Fruit fly (Drosophila melanogaster) whole organism, embryonic: ENCODE results near the gene Cyp4d1.
A peak's percentile ranks its signal among the peaks of the same experiment; 100 is the strongest.

Experiments
- Ada2b ChIP-seq: fragments of 200-800 bp; sonication (Bioruptor generic); IDR thresholded peaks from 2 replicates; pipeline ENCODE4 v1.3.6; 2022; ENCODE audit warnings: missing biosample characterization, missing genetic modification characterization
- Adf1 ChIP-seq: fragments of 200-800 bp; sonication (Bioruptor generic); IDR thresholded peaks from 2 replicates; pipeline ENCODE4 v1.3.6; 2022; ENCODE audit warnings: missing biosample characterization, missing genetic modification characterization
- Atf3 ChIP-seq: fragments of 200-800 bp; sonication (Bioruptor generic); optimal IDR thresholded peaks from 3 replicates; lab custom pipeline; 2016; ENCODE audit warnings: missing biosample characterization, missing genetic modification characterization
- CG10543 ChIP-seq: fragments of 200-800 bp; sonication (Bioruptor generic); optimal IDR thresholded peaks from 3 replicates; lab custom pipeline; 2017; ENCODE audit warnings: missing biosample characterization, mild to moderate bottlenecking, missing genetic modification characterization, moderate library complexity
- CG11504 ChIP-seq: fragments of 200-800 bp; sonication (Bioruptor generic); optimal IDR thresholded peaks from 3 replicates; lab custom pipeline; 2019; ENCODE audit warnings: missing biosample characterization, mild to moderate bottlenecking, missing genetic modification characterization, moderate library complexity
- CG14965 ChIP-seq: fragments of 200-800 bp; sonication (Bioruptor generic); optimal IDR thresholded peaks from 2 replicates; lab custom pipeline; 2016; ENCODE audit warnings: missing biosample characterization, missing genetic modification characterization, borderline replicate concordance
- CG17359 ChIP-seq: fragments of 200-800 bp; sonication (Bioruptor generic); optimal IDR thresholded peaks from 3 replicates; lab custom pipeline; 2018; ENCODE audit warnings: missing biosample characterization, mild to moderate bottlenecking, missing genetic modification characterization, moderate library complexity
- CG18011 ChIP-seq: fragments of 200-800 bp; sonication (Bioruptor generic); optimal IDR thresholded peaks from 2 replicates; lab custom pipeline; 2017; ENCODE audit warnings: missing biosample characterization, missing genetic modification characterization, mild to moderate bottlenecking, moderate library complexity, missing genotype
- CG31365 ChIP-seq: fragments of 200-800 bp; sonication (Bioruptor generic); optimal IDR thresholded peaks from 2 replicates; lab custom pipeline; 2018; ENCODE audit warnings: missing biosample characterization, mild to moderate bottlenecking, missing genetic modification characterization
- CG6689 ChIP-seq: fragments of 200-800 bp; sonication (Bioruptor generic); IDR thresholded peaks from 2 replicates; pipeline ENCODE4 v1.3.6; 2022; ENCODE audit warnings: missing biosample characterization, missing genetic modification characterization
- CG6813 ChIP-seq: fragments of 200-800 bp; sonication (Bioruptor generic); optimal IDR thresholded peaks from 2 replicates; lab custom pipeline; 2017; ENCODE audit warnings: missing biosample characterization, missing genetic modification characterization, mild to moderate bottlenecking, moderate library complexity, missing genetic modification reagents
- CG8359 ChIP-seq: fragments of 200-800 bp; sonication (Bioruptor generic); optimal IDR thresholded peaks from 2 replicates; lab custom pipeline; 2017; ENCODE audit warnings: missing biosample characterization, mild to moderate bottlenecking, missing genetic modification characterization, borderline replicate concordance
- CG8478 ChIP-seq: fragments of >200 bp; optimal IDR thresholded peaks from 2 replicates; lab custom pipeline; 2018
- CG8944 ChIP-seq: fragments of 200-800 bp; sonication (Bioruptor generic); optimal IDR thresholded peaks from 3 replicates; lab custom pipeline; 2016; ENCODE audit warnings: missing biosample characterization, missing genetic modification characterization
- CG9215 ChIP-seq: fragments of 200-800 bp; sonication (Bioruptor generic); IDR thresholded peaks from 2 replicates; pipeline ENCODE4 v1.3.6; 2022; ENCODE audit warnings: missing biosample characterization, missing genetic modification characterization
- Dref ChIP-seq: fragments of 200-800 bp; sonication (Bioruptor generic); IDR thresholded peaks from 2 replicates; pipeline ENCODE4 v1.3.6; 2022; ENCODE audit warnings: missing biosample characterization, missing genetic modification characterization
- Drgx ChIP-seq: fragments of 200-800 bp; sonication (Bioruptor generic); IDR thresholded peaks from 2 replicates; pipeline ENCODE4 v1.3.6; 2022; ENCODE audit warnings: missing biosample characterization, missing genetic modification characterization
- Eip74EF ChIP-seq, 2 experiments: fragments of 200-800 bp in 1 of 2; fragments of >200 bp in 1 of 2; sonication (Bioruptor generic) in 1 of 2; optimal IDR thresholded peaks; 2 replicates each; lab custom pipeline; 2017 to 2019; ENCODE audit warnings: missing biosample characterization in 2 of 2, missing genetic modification characterization in 2 of 2, mild to moderate bottlenecking in 1 of 2, moderate library complexity in 1 of 2
- Gug ChIP-seq: fragments of 200-800 bp; sonication (Bioruptor generic); IDR thresholded peaks from 4 replicates; pipeline ENCODE4 v1.3.6; 2022; ENCODE audit warnings: missing biosample characterization, missing genetic modification characterization
- Hsf ChIP-seq: fragments of 200-800 bp; sonication (Bioruptor generic); optimal IDR thresholded peaks from 3 replicates; lab custom pipeline; 2016; ENCODE audit warnings: missing biosample characterization, missing genetic modification characterization
- Max ChIP-seq: fragments of 200-800 bp; sonication (Bioruptor generic); optimal IDR thresholded peaks from 2 replicates; lab custom pipeline; 2016; ENCODE audit warnings: missing biosample characterization, mild to moderate bottlenecking, missing genetic modification characterization
- Ptx1 ChIP-seq: fragments of 200-800 bp; sonication (Bioruptor generic); IDR thresholded peaks from 2 replicates; pipeline ENCODE4 v1.3.6; 2022; ENCODE audit warnings: missing biosample characterization, missing genetic modification characterization
- Sox102F ChIP-seq: fragments of 200-800 bp; sonication (Bioruptor generic); optimal IDR thresholded peaks from 2 replicates; lab custom pipeline; 2018; ENCODE audit warnings: missing biosample characterization, mild to moderate bottlenecking, missing genetic modification characterization, moderate library complexity
- ac ChIP-seq: fragments of 200-800 bp; sonication (Bioruptor generic); optimal IDR thresholded peaks from 3 replicates; lab custom pipeline; 2017; ENCODE audit warnings: missing biosample characterization, mild to moderate bottlenecking, missing genetic modification characterization
- ap ChIP-seq: fragments of 200-800 bp; sonication (Bioruptor generic); IDR thresholded peaks from 2 replicates; pipeline ENCODE4 v1.3.6; 2022; ENCODE audit warnings: missing biosample characterization, missing genetic modification characterization
- ara ChIP-seq: fragments of 200-800 bp; sonication (Bioruptor generic); IDR thresholded peaks from 2 replicates; pipeline ENCODE4 v1.3.6; 2022; ENCODE audit warnings: missing biosample characterization, missing genetic modification characterization
- chinmo ChIP-seq: fragments of 200-800 bp; sonication (Bioruptor generic); IDR thresholded peaks from 4 replicates; pipeline ENCODE4 v1.3.6; 2022; ENCODE audit warnings: missing biosample characterization, missing genetic modification characterization; ENCODE audit not compliant: partially characterized antibody
- danr ChIP-seq: fragments of 200-800 bp; sonication (Bioruptor generic); IDR thresholded peaks from 2 replicates; pipeline ENCODE4 v1.3.6; 2022; ENCODE audit warnings: missing biosample characterization, missing genetic modification characterization
- dpn ChIP-seq, 2 experiments: fragments of 200-800 bp; sonication (Bioruptor generic); optimal IDR thresholded peaks; 3 replicates each; lab custom pipeline; 2016; ENCODE audit warnings: missing biosample characterization in 2 of 2, missing genetic modification characterization in 2 of 2
- fd3F ChIP-seq: fragments of 200-800 bp; sonication (Bioruptor generic); optimal IDR thresholded peaks from 2 replicates; lab custom pipeline; 2018; ENCODE audit warnings: missing biosample characterization, mild to moderate bottlenecking, missing genetic modification characterization, moderate library complexity
- her ChIP-seq: fragments of 200-800 bp; sonication (Bioruptor generic); optimal IDR thresholded peaks from 2 replicates; lab custom pipeline; 2016; ENCODE audit warnings: missing biosample characterization, missing genetic modification characterization
- hkb ChIP-seq, 2 experiments: fragments of 200-800 bp in 1 of 2; fragments of >200 bp in 1 of 2; sonication (Bioruptor generic) in 1 of 2; IDR thresholded peaks in 1 of 2; optimal IDR thresholded peaks in 1 of 2; 2 replicates each; pipeline versions ENCODE4 v1.3.6 to Lab custom; 2017 to 2022; ENCODE audit warnings: missing biosample characterization in 1 of 2, missing genetic modification characterization in 1 of 2
- kni ChIP-seq: fragments of 200-800 bp; sonication (Bioruptor generic); optimal IDR thresholded peaks from 3 replicates; lab custom pipeline; 2017; ENCODE audit warnings: mild to moderate bottlenecking, missing biosample characterization, missing genetic modification reagents, missing genetic modification characterization
- pan ChIP-seq, 4 experiments: fragments of >200 bp in 3 of 4; fragments of 200-800 bp in 1 of 4; sonication (Bioruptor generic) in 1 of 4; optimal IDR thresholded peaks in 3 of 4; IDR thresholded peaks in 1 of 4; 2 replicates each; pipeline versions ENCODE4 v1.3.6 to Lab custom; 2017 to 2022; ENCODE audit warnings: missing biosample characterization in 2 of 4, missing genetic modification characterization in 2 of 4, mixed read lengths in 1 of 4
- phol ChIP-seq: fragments of 200-800 bp; sonication (Bioruptor generic); optimal IDR thresholded peaks from 3 replicates; lab custom pipeline; 2018; ENCODE audit warnings: missing biosample characterization, mild to moderate bottlenecking, missing genetic modification characterization, moderate library complexity
- schlank ChIP-seq: fragments of 200-800 bp; sonication (Bioruptor generic); optimal IDR thresholded peaks from 2 replicates; lab custom pipeline; 2018; ENCODE audit warnings: missing biosample characterization, mild to moderate bottlenecking, missing genetic modification characterization
- sens ChIP-seq: fragments of 200-800 bp; sonication (Bioruptor generic); peaks from one replicate; lab custom pipeline; 2016; ENCODE audit warnings: missing biosample characterization, missing genetic modification characterization
- slou ChIP-seq: fragments of 200-800 bp; sonication (Bioruptor generic); optimal IDR thresholded peaks from 3 replicates; lab custom pipeline; 2016; ENCODE audit warnings: missing biosample characterization, missing genetic modification characterization
- ttk ChIP-seq: fragments of 200-800 bp; sonication (Bioruptor generic); IDR thresholded peaks from 2 replicates; pipeline ENCODE4 v2.1.2; 2022; ENCODE audit warnings: missing biosample characterization, missing genetic modification characterization
- wor ChIP-seq: fragments of 200-800 bp; sonication (Bioruptor generic); IDR thresholded peaks from 2 replicates; pipeline ENCODE4 v1.3.6; 2022; ENCODE audit warnings: missing biosample characterization, missing genetic modification characterization

The Cyp4d1 gene

dm6 chrX:2196086-2196732, 34.2 kb upstream of the Cyp4d1 start (continued):
- TF ChIP-seq ttk (GFP tag; lab: Robert Waterston, UW) (no peak), chinmo (GFP tag; lab: Robert Waterston, UW) (no peak), CG6689 (0 out of 2 replicates have a peak, but pooled peaks have one; percentile 26), slou (GFP tag; lab: Kevin White, UChicago) (no peak), Dref (GFP tag; lab: Robert Waterston, UW) (no peak), CG31365 (tag; lab: Kevin White, UChicago) (no peak), Sox102F (peak; percentile 15), Ada2b (GFP tag; lab: Robert Waterston, UW) (0 out of 2 replicates have a peak, but pooled peaks have one; percentile 12), sens (peak; percentile 49), danr (GFP tag; lab: Robert Waterston, UW) (no peak), CG8359 (no peak), CG11504 (peak; percentile 24), CG17359 (peak; percentile 6), CG10543 (GFP tag; lab: Kevin White, UChicago) (no peak), CG8478 (lab: Kevin White, UChicago) (no peak), CG9215 (no peak), CG14965 (GFP tag; lab: Kevin White, UChicago) (no peak), schlank (tag; lab: Kevin White, UChicago) (no peak), fd3F (no peak), Eip74EF (GFP tag; optimal IDR thresholded peaks at IDR 0.05; lab: Kevin White, UChicago) (no peak), wor (GFP tag; lab: Robert Waterston, UW) (no peak), dpn (GFP tag; optimal IDR thresholded peaks at IDR 0.05; lab: Kevin White, UChicago) (no peak), ap (GFP tag; lab: Robert Waterston, UW) (no peak), ara (GFP tag; lab: Robert Waterston, UW) (0 out of 2 replicates have a peak, but pooled peaks have one; percentile 36), Atf3 (no peak), Adf1 (GFP tag; lab: Robert Waterston, UW) (no peak), hkb (optimal IDR thresholded peaks at IDR 0.05; lab: Kevin White, UChicago) (no peak), hkb (GFP tag; IDR thresholded peaks at IDR 0.05; lab: Robert Waterston, UW) (peak; percentile 39; the same call in 1 of the 2 replicates), kni (GFP tag; lab: Kevin White, UChicago) (no peak), Drgx (peak; percentile 74), CG18011 (GFP tag; lab: Kevin White, UChicago) (no peak), pan (optimal IDR thresholded peaks at IDR 0.05; lab: Kevin White, UChicago) (no peak), pan (GFP tag; optimal IDR thresholded peaks at IDR 0.05 in 1 of 2, IDR thresholded peaks at IDR 0.05 in 1 of 2) (peak in 1 of 2 experiments; percentile 24), Max (GFP tag; lab: Kevin White, UChicago) (no peak), phol (tag; lab: Kevin White, UChicago) (peak; percentile 2), Gug (GFP tag; lab: Robert Waterston, UW) (no peak), CG8944 (GFP tag; lab: Kevin White, UChicago) (no peak), ac (no peak), Ptx1 (GFP tag; lab: Robert Waterston, UW) (no peak), Hsf (GFP tag; lab: Kevin White, UChicago) (no peak), her (no peak), CG6813 (GFP tag; lab: Kevin White, UChicago) (no peak)
